Worm (Caenorhabditis elegans) whole organism, late embryonic: Measurements from ENCODE around the gene cyp-34A10.

Source experiments
- C08G9.2 ChIP-seq: sonication (generic microtip); optimal IDR thresholded peaks from 2 replicates; lab custom pipeline; 2016; ENCODE audit warnings: mild to moderate bottlenecking, missing genetic modification characterization, moderate library complexity, missing compliant biosample characterization
- K09A11.1 ChIP-seq: sonication (generic microtip); optimal IDR thresholded peaks from 2 replicates; lab custom pipeline; 2017; ENCODE audit warnings: antibody characterized with exemption, mild to moderate bottlenecking, missing genetic modification characterization, missing compliant biosample characterization; ENCODE audit not compliant: insufficient read depth
- ceh-14 ChIP-seq: sonication (generic microtip); optimal IDR thresholded peaks from 2 replicates; lab custom pipeline; 2016; ENCODE audit warnings: missing genotype, missing genetic modification characterization, missing compliant biosample characterization
- dmd-4 ChIP-seq: sonication (generic microtip); optimal IDR thresholded peaks from 2 replicates; lab custom pipeline; 2016; ENCODE audit warnings: borderline replicate concordance, missing genetic modification characterization, missing compliant biosample characterization
- fkh-10 ChIP-seq: fragments of 150-350 bp; optimal IDR thresholded peaks from 2 replicates; lab custom pipeline; 2014; ENCODE audit warnings: missing biosample characterization, missing genetic modification reagents, missing genetic modification characterization
- hlh-30 ChIP-seq: sonication (generic microtip); optimal IDR thresholded peaks from 2 replicates; lab custom pipeline; 2017; ENCODE audit warnings: antibody characterized with exemption, missing genetic modification characterization, missing compliant biosample characterization; ENCODE audit not compliant: insufficient read depth
- pag-3 ChIP-seq: sonication (generic microtip); optimal IDR thresholded peaks from 2 replicates; lab custom pipeline; 2016; ENCODE audit warnings: missing compliant biosample characterization, missing genetic modification characterization, borderline replicate concordance
- pha-4 ChIP-seq: fragments of 150-350 bp; optimal IDR thresholded peaks from 2 replicates; lab custom pipeline; 2018; ENCODE audit warnings: missing biosample characterization, missing genetic modification reagents, missing genetic modification characterization

DNA sequence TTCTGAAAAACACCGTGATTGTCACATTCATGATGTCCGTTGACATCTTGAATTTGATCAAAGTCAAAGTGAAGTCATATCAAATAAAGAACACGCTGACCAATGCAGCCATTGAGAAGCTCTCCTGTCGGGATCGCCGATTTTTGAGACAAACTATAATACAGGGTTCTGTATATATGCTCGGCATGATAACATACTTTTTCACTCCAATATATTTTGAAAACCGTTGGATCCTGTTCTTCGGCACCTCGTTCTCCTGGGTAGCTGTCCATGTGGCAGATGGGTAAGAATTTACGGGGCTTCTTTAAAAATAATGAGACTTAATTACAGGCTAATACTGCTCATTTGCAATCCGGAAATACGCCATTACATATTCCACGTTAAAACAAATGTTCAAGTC is 50.2 kb downstream of the cyp-34A10 start:
- no peak for TF ChIP-seq ceh-14 (tag; lab: Kevin White, UChicago)
- no peak for TF ChIP-seq C08G9.2 (tag; lab: Kevin White, UChicago)
- no peak for TF ChIP-seq dmd-4 (tag; lab: Kevin White, UChicago)
- TF ChIP-seq hlh-30 (tag; lab: Kevin White, UChicago) = no peak
- TF ChIP-seq K09A11.1 = no peak
- no peak for TF ChIP-seq pag-3 (tag; lab: Kevin White, UChicago)
- no peak for TF ChIP-seq fkh-10 (GFP tag; lab: Kevin White, UChicago)
- no peak for TF ChIP-seq pha-4 (tag; lab: Kevin White, UChicago)
